Fruit fly (Drosophila melanogaster): Measurements from ENCODE around the gene CG13051.

dm6 chr3L:16291678-16292077 lies 26.8 kb upstream of the CG13051 start:
- TF ChIP-seq CG8478 (optimal IDR thresholded peaks at IDR 0.05), result no peak
- no peak for TF ChIP-seq CTCF (optimal IDR thresholded peaks at IDR 0.05)

All from S2 (cell line).